Fruit fly (Drosophila melanogaster) whole organism, embryonic: ENCODE data around the gene CG2681.

Source experiments
- Aef1 ChIP-seq: fragments of 200-800 bp; sonication (Bioruptor generic); IDR thresholded peaks from 3 replicates; pipeline ENCODE4 v1.3.6; 2022; ENCODE audit warnings: missing biosample characterization, missing genetic modification characterization
- Atf3 ChIP-seq: fragments of 200-800 bp; sonication (Bioruptor generic); optimal IDR thresholded peaks from 3 replicates; lab custom pipeline; 2016; ENCODE audit warnings: missing biosample characterization, missing genetic modification characterization
- B-H1 ChIP-seq: fragments of 200-800 bp; sonication (Bioruptor generic); IDR thresholded peaks from 3 replicates; pipeline ENCODE4 v1.3.6; 2022; ENCODE audit warnings: missing biosample characterization, missing genetic modification characterization
- CG10462 ChIP-seq: fragments of 200-800 bp; sonication (Bioruptor generic); optimal IDR thresholded peaks from 2 replicates; lab custom pipeline; 2016; ENCODE audit warnings: missing biosample characterization, missing genetic modification characterization
- CG11696 ChIP-seq: fragments of 200-800 bp; sonication (Bioruptor generic); IDR thresholded peaks from 2 replicates; pipeline ENCODE4 v1.3.6; 2022; ENCODE audit warnings: missing biosample characterization, missing genetic modification characterization
- CG12071 ChIP-seq: fragments of 200-800 bp; sonication (Bioruptor generic); optimal IDR thresholded peaks from 3 replicates; lab custom pipeline; 2018; ENCODE audit warnings: missing biosample characterization, mild to moderate bottlenecking, missing genetic modification characterization
- CG12744 ChIP-seq: fragments of 200-800 bp; sonication (Bioruptor generic); optimal IDR thresholded peaks from 2 replicates; lab custom pipeline; 2016; ENCODE audit warnings: missing biosample characterization, missing genetic modification characterization
- CG13624 ChIP-seq: fragments of 200-800 bp; sonication (Bioruptor generic); optimal IDR thresholded peaks from 2 replicates; lab custom pipeline; 2016; ENCODE audit warnings: missing biosample characterization, missing genetic modification characterization
- CG14441 ChIP-seq: fragments of 200-800 bp; sonication (Bioruptor generic); IDR thresholded peaks from 2 replicates; pipeline ENCODE4 v1.3.6; 2022; ENCODE audit warnings: missing biosample characterization, missing genetic modification characterization
- CG17568 ChIP-seq: fragments of 200-800 bp; sonication (Bioruptor generic); optimal IDR thresholded peaks from 2 replicates; lab custom pipeline; 2018; ENCODE audit warnings: missing biosample characterization, mild to moderate bottlenecking, missing genetic modification characterization, moderate library complexity
- CG17612 ChIP-seq: fragments of 200-800 bp; sonication (Bioruptor generic); IDR thresholded peaks from 2 replicates; pipeline ENCODE4 v1.3.6; 2022; ENCODE audit warnings: missing biosample characterization, missing genetic modification characterization
- CG17912 ChIP-seq: fragments of 200-800 bp; sonication (Bioruptor generic); optimal IDR thresholded peaks from 2 replicates; lab custom pipeline; 2018; ENCODE audit warnings: missing biosample characterization, mild to moderate bottlenecking, missing genetic modification characterization
- CG18262 ChIP-seq: fragments of 200-800 bp; optimal IDR thresholded peaks from 3 replicates; lab custom pipeline; 2019; ENCODE audit warnings: missing biosample characterization, mild to moderate bottlenecking, missing genetic modification characterization, moderate library complexity
- CG18764 ChIP-seq: fragments of 200-800 bp; sonication (Bioruptor generic); optimal IDR thresholded peaks from 3 replicates; lab custom pipeline; 2016; ENCODE audit warnings: missing biosample characterization, missing genetic modification characterization
- CG30403 ChIP-seq: fragments of 200-800 bp; sonication (Bioruptor generic); optimal IDR thresholded peaks from 3 replicates; lab custom pipeline; 2016; ENCODE audit warnings: missing biosample characterization, missing genetic modification characterization
- CG3163 ChIP-seq: fragments of 200-800 bp; sonication (Bioruptor generic); optimal IDR thresholded peaks from 3 replicates; lab custom pipeline; 2016; ENCODE audit warnings: missing biosample characterization, missing genetic modification characterization
- CG33213 ChIP-seq: fragments of 200-800 bp; sonication (Bioruptor generic); optimal IDR thresholded peaks from 3 replicates; lab custom pipeline; 2016; ENCODE audit warnings: missing biosample characterization, missing genetic modification characterization
- CG34376 ChIP-seq: fragments of 200-800 bp; sonication (Bioruptor generic); optimal IDR thresholded peaks from 2 replicates; lab custom pipeline; 2018; ENCODE audit warnings: missing biosample characterization, mild to moderate bottlenecking, missing genetic modification characterization
- CG43689 ChIP-seq: fragments of 200-800 bp; sonication (Bioruptor generic); IDR thresholded peaks from 2 replicates; pipeline ENCODE4 v1.3.6; 2022; ENCODE audit warnings: missing biosample characterization, missing genetic modification characterization
- CG6254 ChIP-seq: fragments of 200-800 bp; sonication (Bioruptor generic); optimal IDR thresholded peaks from 3 replicates; lab custom pipeline; 2017; ENCODE audit warnings: mild to moderate bottlenecking, missing biosample characterization, missing genetic modification reagents, missing genetic modification characterization
- CG7786 ChIP-seq: fragments of 200-800 bp; sonication (Bioruptor generic); optimal IDR thresholded peaks from 2 replicates; lab custom pipeline; 2016; ENCODE audit warnings: missing biosample characterization, missing genetic modification characterization
- CG8478 ChIP-seq: fragments of >200 bp; optimal IDR thresholded peaks from 2 replicates; lab custom pipeline; 2018
- CG9215 ChIP-seq: fragments of 200-800 bp; sonication (Bioruptor generic); IDR thresholded peaks from 2 replicates; pipeline ENCODE4 v1.3.6; 2022; ENCODE audit warnings: missing biosample characterization, missing genetic modification characterization
- CG9609 ChIP-seq: fragments of 200-800 bp; sonication (Bioruptor generic); optimal IDR thresholded peaks from 3 replicates; lab custom pipeline; 2016; ENCODE audit warnings: missing biosample characterization, missing genetic modification characterization
- Chrac-16 ChIP-seq: fragments of 200-800 bp; sonication (Bioruptor generic); optimal IDR thresholded peaks from 3 replicates; lab custom pipeline; 2016; ENCODE audit warnings: missing biosample characterization, missing genetic modification characterization
- Ets65A ChIP-seq: fragments of 200-800 bp; sonication (Bioruptor generic); peaks from one replicate; lab custom pipeline; 2016; ENCODE audit warnings: missing biosample characterization, missing genetic modification characterization
- Gsc ChIP-seq: fragments of 200-800 bp; sonication (Bioruptor generic); IDR thresholded peaks from 2 replicates; pipeline ENCODE4 v1.3.6; 2022; ENCODE audit warnings: missing biosample characterization, missing genetic modification characterization
- Hsf ChIP-seq: fragments of 200-800 bp; sonication (Bioruptor generic); optimal IDR thresholded peaks from 3 replicates; lab custom pipeline; 2016; ENCODE audit warnings: missing biosample characterization, missing genetic modification characterization
- Lpt ChIP-seq: fragments of >200 bp; optimal IDR thresholded peaks from 2 replicates; lab custom pipeline; 2018; ENCODE audit warnings: missing biosample characterization, missing genetic modification characterization
- Meics ChIP-seq: fragments of 200-800 bp; sonication (Bioruptor generic); optimal IDR thresholded peaks from 2 replicates; lab custom pipeline; 2017; ENCODE audit warnings: missing biosample characterization, mild to moderate bottlenecking, missing genetic modification characterization
- NK7.1 ChIP-seq: fragments of 200-800 bp; sonication (Bioruptor generic); optimal IDR thresholded peaks from 3 replicates; lab custom pipeline; 2016; ENCODE audit warnings: missing biosample characterization, missing genetic modification characterization
- Side ChIP-seq: fragments of 200-800 bp; sonication (Bioruptor generic); optimal IDR thresholded peaks from 2 replicates; lab custom pipeline; 2016; ENCODE audit warnings: missing biosample characterization, missing genetic modification characterization
- Sin3A ChIP-seq: fragments of >200 bp; optimal IDR thresholded peaks from 2 replicates; lab custom pipeline; 2018
- Ssrp ChIP-seq: fragments of 200-800 bp; sonication (Bioruptor generic); optimal IDR thresholded peaks from 2 replicates; lab custom pipeline; 2018; ENCODE audit warnings: missing biosample characterization, mild to moderate bottlenecking, missing genetic modification characterization, moderate library complexity
- Stat92E ChIP-seq, 3 experiments: fragments of >200 bp in 2 of 3; fragments of 200-800 bp in 1 of 3; sonication (Bioruptor generic) in 1 of 3; optimal IDR thresholded peaks; 2 replicates each; lab custom pipeline; 2017 to 2019; ENCODE audit warnings: missing biosample characterization in 3 of 3, missing genetic modification characterization in 3 of 3, mild to moderate bottlenecking in 1 of 3, moderate library complexity in 1 of 3
- bowl ChIP-seq: fragments of 200-800 bp; sonication (Bioruptor generic); IDR thresholded peaks from 2 replicates; pipeline ENCODE4 v1.3.6; 2022; ENCODE audit warnings: missing biosample characterization, missing genetic modification characterization
- caup ChIP-seq: fragments of 200-800 bp; sonication (Bioruptor generic); optimal IDR thresholded peaks from 3 replicates; lab custom pipeline; 2017; ENCODE audit warnings: missing biosample characterization, mild to moderate bottlenecking, missing genetic modification characterization, moderate library complexity; ENCODE audit not compliant: severe bottlenecking
- corto ChIP-seq: fragments of 200-800 bp; sonication (Bioruptor generic); optimal IDR thresholded peaks from 2 replicates; lab custom pipeline; 2016; ENCODE audit warnings: missing biosample characterization, mild to moderate bottlenecking, missing genetic modification characterization, moderate library complexity
- dmrt11E ChIP-seq: fragments of 200-800 bp; sonication (Bioruptor generic); optimal IDR thresholded peaks from 3 replicates; lab custom pipeline; 2018; ENCODE audit warnings: missing biosample characterization, mild to moderate bottlenecking, missing genetic modification characterization, moderate library complexity
- ems ChIP-seq: fragments of 200-800 bp; sonication (Bioruptor generic); optimal IDR thresholded peaks from 3 replicates; lab custom pipeline; 2016; ENCODE audit warnings: missing biosample characterization, missing genetic modification characterization
- exex ChIP-seq: fragments of 200-800 bp; sonication (Bioruptor generic); optimal IDR thresholded peaks from 4 replicates; lab custom pipeline; 2018; ENCODE audit warnings: missing biosample characterization, mild to moderate bottlenecking, missing genetic modification characterization, moderate library complexity
- fd96Cb ChIP-seq: fragments of 200-800 bp; sonication (Bioruptor generic); optimal IDR thresholded peaks from 2 replicates; lab custom pipeline; 2018; ENCODE audit warnings: missing biosample characterization, mild to moderate bottlenecking, missing genetic modification characterization, moderate library complexity
- gsb ChIP-seq: fragments of 200-800 bp; sonication (Bioruptor generic); IDR thresholded peaks from 2 replicates; pipeline ENCODE4 v1.3.6; 2022; ENCODE audit warnings: missing biosample characterization, missing genetic modification characterization
- h ChIP-seq: fragments of >200 bp; optimal IDR thresholded peaks from 2 replicates; lab custom pipeline; 2017
- her ChIP-seq: fragments of 200-800 bp; sonication (Bioruptor generic); optimal IDR thresholded peaks from 2 replicates; lab custom pipeline; 2016; ENCODE audit warnings: missing biosample characterization, missing genetic modification characterization
- ken ChIP-seq: fragments of 200-800 bp; sonication (Bioruptor generic); IDR thresholded peaks from 3 replicates; pipeline ENCODE4 v1.3.6; 2022; ENCODE audit warnings: missing biosample characterization, missing genetic modification characterization
- mam ChIP-seq: fragments of 200-800 bp; sonication (Bioruptor generic); optimal IDR thresholded peaks from 3 replicates; lab custom pipeline; 2016; ENCODE audit warnings: missing biosample characterization, missing genetic modification characterization
- p53 ChIP-seq: fragments of 200-800 bp; sonication (Bioruptor generic); optimal IDR thresholded peaks from 2 replicates; lab custom pipeline; 2016; ENCODE audit warnings: missing biosample characterization, missing genetic modification characterization
- pros ChIP-seq: fragments of 200-800 bp; sonication (Bioruptor generic); optimal IDR thresholded peaks from 3 replicates; lab custom pipeline; 2019; ENCODE audit warnings: missing biosample characterization, mild to moderate bottlenecking, missing genetic modification characterization, moderate library complexity
- ssp ChIP-seq: fragments of 200-800 bp; sonication (Bioruptor generic); IDR thresholded peaks from 2 replicates; pipeline ENCODE4 v1.3.6; 2022; ENCODE audit warnings: missing biosample characterization, missing genetic modification characterization
- sug ChIP-seq: fragments of 200-800 bp; optimal IDR thresholded peaks from 2 replicates; lab custom pipeline; 2019; ENCODE audit warnings: missing biosample characterization, mild to moderate bottlenecking, missing genetic modification characterization, moderate library complexity
- trem ChIP-seq: fragments of 200-800 bp; optimal IDR thresholded peaks from 3 replicates; lab custom pipeline; 2019; ENCODE audit warnings: missing biosample characterization, mild to moderate bottlenecking, missing genetic modification characterization, moderate library complexity
- unc-4 ChIP-seq: fragments of 200-800 bp; sonication (Bioruptor generic); IDR thresholded peaks from 2 replicates; pipeline ENCODE4 v1.3.6; 2022; ENCODE audit warnings: missing biosample characterization, missing genetic modification characterization; ENCODE audit not compliant: partially characterized antibody

The CG2681 gene

dm6 chrX:2703693-2704092 lies 4.8 kb upstream of the CG2681 start, which contains the start of gene Ugalt (continued):
- peak; percentile 100 for TF ChIP-seq CG7786 (GFP tag; lab: Kevin White, UChicago)
- peak; percentile 99 for TF ChIP-seq her (GFP tag; lab: Kevin White, UChicago)
- peak; percentile 100 for TF ChIP-seq CG12744
- TF ChIP-seq CG17568 (GFP tag; lab: Kevin White, UChicago) = peak; percentile 100
- peak; percentile 99 for TF ChIP-seq CG6254 (GFP tag; lab: Kevin White, UChicago)
- TF ChIP-seq CG12071 (GFP tag; lab: Kevin White, UChicago) = peak; percentile 100
- peak; percentile 100 for TF ChIP-seq ken (GFP tag; lab: Robert Waterston, UW)
- peak; percentile 100 for TF ChIP-seq ems (GFP tag; lab: Kevin White, UChicago)
- peak; percentile 100 for TF ChIP-seq bowl (GFP tag; lab: Robert Waterston, UW)
- TF ChIP-seq CG33213 (GFP tag; lab: Kevin White, UChicago) = peak; percentile 100
- no peak for TF ChIP-seq Lpt
- peak; percentile 100 for TF ChIP-seq CG34376
- peak; percentile 99 for TF ChIP-seq sug (tag; lab: Kevin White, UChicago)
- peak; percentile 100 for TF ChIP-seq p53 (GFP tag; lab: Kevin White, UChicago)
- peak; percentile 100 for TF ChIP-seq CG10462
- no peak for TF ChIP-seq Sin3A (lab: Kevin White, UChicago)
- TF ChIP-seq h = no peak
- no peak for TF ChIP-seq CG8478 (lab: Kevin White, UChicago)
- peak; percentile 100 for TF ChIP-seq Ssrp
- TF ChIP-seq CG3163 (GFP tag; lab: Kevin White, UChicago) = peak; percentile 99
- TF ChIP-seq Side (GFP tag; lab: Kevin White, UChicago) = peak; percentile 100
- TF ChIP-seq CG9609 (GFP tag; lab: Kevin White, UChicago) = peak; percentile 100
- peak; percentile 100 for TF ChIP-seq Gsc (GFP tag; lab: Robert Waterston, UW)
- TF ChIP-seq CG9215 = peak; percentile 100
- peak; percentile 100 for TF ChIP-seq caup (GFP tag; lab: Kevin White, UChicago)
- TF ChIP-seq Aef1 (GFP tag; lab: Robert Waterston, UW) = peak; percentile 100
- peak; percentile 100 for TF ChIP-seq fd96Cb (tag; lab: Kevin White, UChicago)
- peak; percentile 100 for TF ChIP-seq Ets65A (GFP tag; lab: Kevin White, UChicago)
- TF ChIP-seq B-H1 (GFP tag; lab: Robert Waterston, UW) = peak; percentile 100
- TF ChIP-seq CG17912 (GFP tag; lab: Kevin White, UChicago) = peak; percentile 99
- TF ChIP-seq unc-4 (GFP tag; lab: Robert Waterston, UW) = peak; percentile 54; the same call in 1 of the 2 replicates
- peak; percentile 100 for TF ChIP-seq mam (GFP tag; lab: Kevin White, UChicago)
- TF ChIP-seq CG11696 (GFP tag; lab: Robert Waterston, UW) = peak; percentile 100
- peak; percentile 98 for TF ChIP-seq trem (tag; lab: Kevin White, UChicago)
- peak; percentile 100 for TF ChIP-seq Atf3
- TF ChIP-seq Chrac-16 (GFP tag; lab: Kevin White, UChicago) = peak; percentile 100
- peak; percentile 100 for TF ChIP-seq CG13624 (GFP tag; lab: Kevin White, UChicago)
- TF ChIP-seq CG43689 = peak; percentile 100
- TF ChIP-seq corto (GFP tag; lab: Kevin White, UChicago) = peak; percentile 100
- peak; percentile 100 for TF ChIP-seq Meics (GFP tag; lab: Kevin White, UChicago)
- peak; percentile 100 for TF ChIP-seq CG18764
- peak; percentile 99 for TF ChIP-seq ssp (GFP tag; lab: Robert Waterston, UW)
- peak; percentile 100 for TF ChIP-seq NK7.1 (GFP tag; lab: Kevin White, UChicago)
- TF ChIP-seq pros = peak; percentile 95
- TF ChIP-seq Stat92E (GFP tag; optimal IDR thresholded peaks at IDR 0.05; lab: Kevin White, UChicago) = peak in 1 of 3 experiments; percentile 99
- TF ChIP-seq CG17612 = peak; percentile 100
- peak; percentile 100 for TF ChIP-seq Hsf (GFP tag; lab: Kevin White, UChicago)
- peak; percentile 100 for TF ChIP-seq CG18262
- TF ChIP-seq gsb (GFP tag; lab: Robert Waterston, UW) = peak; percentile 100
- peak; percentile 100 for TF ChIP-seq CG30403 (GFP tag; lab: Kevin White, UChicago)
- TF ChIP-seq CG14441 (GFP tag; lab: Robert Waterston, UW) = peak; percentile 100
- peak; percentile 99 for TF ChIP-seq dmrt11E (tag; lab: Kevin White, UChicago)
- TF ChIP-seq exex = peak; percentile 100
